Fruit fly (Drosophila melanogaster) whole organism, embryonic: ENCODE data around the gene CG15435.
A peak's percentile ranks its signal among the peaks of the same experiment; 100 is the strongest.

Experiments used
- BEAF-32 ChIP-seq: fragments of 200-800 bp; sonication (Bioruptor generic); optimal IDR thresholded peaks from 3 replicates; lab custom pipeline; 2017; ENCODE audit warnings: missing biosample characterization, missing genetic modification characterization, mild to moderate bottlenecking, moderate library complexity, missing genetic modification reagents
- CG10209 ChIP-seq: fragments of 200-800 bp; sonication (Bioruptor generic); optimal IDR thresholded peaks from 3 replicates; lab custom pipeline; 2017; ENCODE audit warnings: missing biosample characterization, mild to moderate bottlenecking, missing genetic modification characterization, missing genetic modification reagents
- CG10267 ChIP-seq: fragments of 200-800 bp; sonication (Bioruptor generic); optimal IDR thresholded peaks from 2 replicates; lab custom pipeline; 2018; ENCODE audit warnings: missing biosample characterization, mild to moderate bottlenecking, missing genetic modification characterization, moderate library complexity
- CG11398 ChIP-seq: fragments of 200-800 bp; sonication (Bioruptor generic); optimal IDR thresholded peaks from 2 replicates; lab custom pipeline; 2016; ENCODE audit warnings: missing biosample characterization, missing genetic modification characterization
- CG12236 ChIP-seq: fragments of 200-800 bp; sonication (Bioruptor generic); optimal IDR thresholded peaks from 2 replicates; lab custom pipeline; 2016; ENCODE audit warnings: missing biosample characterization, missing genetic modification characterization
- CG17568 ChIP-seq: fragments of 200-800 bp; sonication (Bioruptor generic); optimal IDR thresholded peaks from 2 replicates; lab custom pipeline; 2018; ENCODE audit warnings: missing biosample characterization, mild to moderate bottlenecking, missing genetic modification characterization, moderate library complexity
- CG17912 ChIP-seq: fragments of 200-800 bp; sonication (Bioruptor generic); optimal IDR thresholded peaks from 2 replicates; lab custom pipeline; 2018; ENCODE audit warnings: missing biosample characterization, mild to moderate bottlenecking, missing genetic modification characterization
- CG30431 ChIP-seq: fragments of 200-800 bp; sonication (Bioruptor generic); optimal IDR thresholded peaks from 2 replicates; lab custom pipeline; 2017; ENCODE audit warnings: missing biosample characterization, missing genetic modification characterization
- CG32772 ChIP-seq: fragments of 200-800 bp; sonication (Bioruptor generic); IDR thresholded peaks from 2 replicates; pipeline ENCODE4 v1.3.6; 2022; ENCODE audit warnings: missing biosample characterization, missing genetic modification characterization
- CG3847 ChIP-seq: fragments of 200-800 bp; sonication (Bioruptor generic); IDR thresholded peaks from 2 replicates; pipeline ENCODE4 v1.3.6; 2022; ENCODE audit warnings: missing biosample characterization, missing genetic modification characterization
- CG4328 ChIP-seq: fragments of 200-800 bp; sonication (Bioruptor generic); optimal IDR thresholded peaks from 3 replicates; lab custom pipeline; 2017; ENCODE audit warnings: missing biosample characterization, missing genetic modification reagents, missing genetic modification characterization
- CG4617 ChIP-seq: fragments of 200-800 bp; sonication (Bioruptor generic); optimal IDR thresholded peaks from 3 replicates; lab custom pipeline; 2016; ENCODE audit warnings: missing biosample characterization, missing genetic modification characterization, borderline replicate concordance
- CG7839 ChIP-seq: fragments of 200-800 bp; sonication (Bioruptor generic); optimal IDR thresholded peaks from 3 replicates; lab custom pipeline; 2018; ENCODE audit warnings: missing biosample characterization, mild to moderate bottlenecking, missing genetic modification characterization, moderate library complexity
- CG7963 ChIP-seq: fragments of 200-800 bp; sonication (Bioruptor generic); IDR thresholded peaks from 3 replicates; pipeline ENCODE4 v1.3.6; 2022; ENCODE audit warnings: missing biosample characterization, missing genetic modification characterization; ENCODE audit not compliant: partially characterized antibody
- CG9437 ChIP-seq: fragments of 200-800 bp; sonication (Bioruptor generic); optimal IDR thresholded peaks from 2 replicates; lab custom pipeline; 2018; ENCODE audit warnings: missing biosample characterization, mild to moderate bottlenecking, missing genetic modification characterization
- Dref ChIP-seq: fragments of 200-800 bp; sonication (Bioruptor generic); IDR thresholded peaks from 2 replicates; pipeline ENCODE4 v1.3.6; 2022; ENCODE audit warnings: missing biosample characterization, missing genetic modification characterization
- H15 ChIP-seq: fragments of 200-800 bp; sonication (Bioruptor generic); IDR thresholded peaks from 3 replicates; pipeline ENCODE4 v1.3.6; 2022; ENCODE audit warnings: missing biosample characterization, missing genetic modification characterization
- HLHmδ ChIP-seq: fragments of 200-800 bp; sonication (Bioruptor generic); optimal IDR thresholded peaks from 2 replicates; lab custom pipeline; 2018; ENCODE audit warnings: missing biosample characterization, mild to moderate bottlenecking, missing genetic modification characterization, moderate library complexity
- Hand ChIP-seq: fragments of 200-800 bp; sonication (Bioruptor generic); optimal IDR thresholded peaks from 2 replicates; lab custom pipeline; 2017; ENCODE audit warnings: mild to moderate bottlenecking, missing biosample characterization, missing genetic modification reagents, missing genetic modification characterization
- Hr3 ChIP-seq: fragments of 200-800 bp; sonication (Bioruptor generic); optimal IDR thresholded peaks from 3 replicates; lab custom pipeline; 2016; ENCODE audit warnings: missing biosample characterization, missing genetic modification characterization
- Hr39 ChIP-seq: fragments of >200 bp; optimal IDR thresholded peaks from 2 replicates; lab custom pipeline; 2017
- Lim3 ChIP-seq: fragments of 200-800 bp; sonication (Bioruptor generic); IDR thresholded peaks from 2 replicates; pipeline ENCODE4 v1.3.6; 2022; ENCODE audit warnings: missing biosample characterization, missing genetic modification characterization
- Med ChIP-seq: fragments of 200-800 bp; sonication (Bioruptor generic); peaks from one replicate; lab custom pipeline; 2016; ENCODE audit warnings: missing biosample characterization, missing genetic modification characterization, mild to moderate bottlenecking, inconsistent platforms, moderate library complexity
- NfI ChIP-seq: fragments of 200-800 bp; sonication (Bioruptor generic); optimal IDR thresholded peaks from 3 replicates; lab custom pipeline; 2018; ENCODE audit warnings: missing biosample characterization, mild to moderate bottlenecking, missing genetic modification characterization, moderate library complexity
- Pdp1 ChIP-seq, 2 experiments: fragments of 200-800 bp; sonication (Bioruptor generic); optimal IDR thresholded peaks; 3 replicates each; lab custom pipeline; 2016; ENCODE audit warnings: missing biosample characterization in 2 of 2, missing genetic modification characterization in 2 of 2, mild to moderate bottlenecking in 1 of 2, moderate library complexity in 1 of 2
- Six4 ChIP-seq: fragments of 200-800 bp; sonication (Bioruptor generic); optimal IDR thresholded peaks from 2 replicates; lab custom pipeline; 2016; ENCODE audit warnings: missing biosample characterization, missing genetic modification characterization
- Vsx1 ChIP-seq: fragments of 200-800 bp; sonication (Bioruptor generic); optimal IDR thresholded peaks from 2 replicates; lab custom pipeline; 2017; ENCODE audit warnings: missing biosample characterization, mild to moderate bottlenecking, missing genetic modification characterization, missing genetic modification reagents
- ato ChIP-seq: fragments of 200-800 bp; sonication (Bioruptor generic); IDR thresholded peaks from 2 replicates; pipeline ENCODE4 v1.3.6; 2022; ENCODE audit warnings: missing biosample characterization, missing genetic modification characterization; ENCODE audit not compliant: partially characterized antibody
- cad ChIP-seq: fragments of >200 bp; optimal IDR thresholded peaks from 2 replicates; lab custom pipeline; 2017; ENCODE audit warnings: missing biosample characterization, missing genetic modification characterization
- cg ChIP-seq: fragments of 200-800 bp; sonication (Bioruptor generic); optimal IDR thresholded peaks from 3 replicates; lab custom pipeline; 2019; ENCODE audit warnings: missing biosample characterization, mild to moderate bottlenecking, missing genetic modification characterization, moderate library complexity
- crp ChIP-seq, 2 experiments: fragments of 200-800 bp; sonication (Bioruptor generic); optimal IDR thresholded peaks; 2 replicates in 1 of 2; 3 replicates in 1 of 2; lab custom pipeline; 2017; ENCODE audit warnings: missing biosample characterization in 2 of 2, missing genetic modification characterization in 2 of 2, mild to moderate bottlenecking in 1 of 2, moderate library complexity in 1 of 2
- danr ChIP-seq: fragments of 200-800 bp; sonication (Bioruptor generic); IDR thresholded peaks from 2 replicates; pipeline ENCODE4 v1.3.6; 2022; ENCODE audit warnings: missing biosample characterization, missing genetic modification characterization
- dmrt11E ChIP-seq: fragments of 200-800 bp; sonication (Bioruptor generic); optimal IDR thresholded peaks from 3 replicates; lab custom pipeline; 2018; ENCODE audit warnings: missing biosample characterization, mild to moderate bottlenecking, missing genetic modification characterization, moderate library complexity
- dmrt99B ChIP-seq: fragments of 200-800 bp; sonication (Bioruptor generic); optimal IDR thresholded peaks from 2 replicates; lab custom pipeline; 2018; ENCODE audit warnings: missing biosample characterization, mild to moderate bottlenecking, missing genetic modification characterization, moderate library complexity
- ewg ChIP-seq: fragments of 200-800 bp; sonication (Bioruptor generic); optimal IDR thresholded peaks from 3 replicates; lab custom pipeline; 2017; ENCODE audit warnings: mild to moderate bottlenecking, missing biosample characterization, missing genetic modification reagents, missing genetic modification characterization
- fd96Cb ChIP-seq: fragments of 200-800 bp; sonication (Bioruptor generic); optimal IDR thresholded peaks from 2 replicates; lab custom pipeline; 2018; ENCODE audit warnings: missing biosample characterization, mild to moderate bottlenecking, missing genetic modification characterization, moderate library complexity
- kah ChIP-seq: fragments of 200-800 bp; sonication (Bioruptor generic); optimal IDR thresholded peaks from 2 replicates; lab custom pipeline; 2018; ENCODE audit warnings: missing biosample characterization, mild to moderate bottlenecking, missing genetic modification characterization
- lola ChIP-seq, 3 experiments: fragments of >200 bp in 2 of 3; fragments of 200-800 bp in 1 of 3; sonication (Bioruptor generic) in 1 of 3; optimal IDR thresholded peaks; 2 replicates each; lab custom pipeline; 2017 to 2019; ENCODE audit warnings: missing biosample characterization in 3 of 3, missing genetic modification characterization in 3 of 3, mild to moderate bottlenecking in 1 of 3, moderate library complexity in 1 of 3
- nerfin-2 ChIP-seq: fragments of 200-800 bp; sonication (Bioruptor generic); IDR thresholded peaks from 2 replicates; pipeline ENCODE4 v1.3.6; 2022; ENCODE audit warnings: missing biosample characterization, missing genetic modification characterization; ENCODE audit not compliant: partially characterized antibody
- p53 ChIP-seq: fragments of 200-800 bp; sonication (Bioruptor generic); optimal IDR thresholded peaks from 2 replicates; lab custom pipeline; 2016; ENCODE audit warnings: missing biosample characterization, missing genetic modification characterization
- peb ChIP-seq: fragments of 200-800 bp; sonication (Bioruptor generic); IDR thresholded peaks from 2 replicates; pipeline ENCODE4 v1.3.6; 2022; ENCODE audit warnings: missing biosample characterization, missing genetic modification characterization
- rib ChIP-seq: fragments of 200-800 bp; sonication (Bioruptor generic); IDR thresholded peaks from 2 replicates; pipeline ENCODE4 v1.3.6; 2022; ENCODE audit warnings: missing biosample characterization, missing genetic modification characterization
- sim ChIP-seq: fragments of 200-800 bp; sonication (Bioruptor generic); IDR thresholded peaks from 2 replicates; pipeline ENCODE4 v1.3.6; 2022; ENCODE audit warnings: missing biosample characterization, missing genetic modification characterization
- slou ChIP-seq: fragments of 200-800 bp; sonication (Bioruptor generic); optimal IDR thresholded peaks from 3 replicates; lab custom pipeline; 2016; ENCODE audit warnings: missing biosample characterization, missing genetic modification characterization
- so ChIP-seq: fragments of 200-800 bp; sonication (Bioruptor generic); IDR thresholded peaks from 3 replicates; pipeline ENCODE4 v1.3.6; 2022; ENCODE audit warnings: missing biosample characterization, missing genetic modification characterization
- unc-4 ChIP-seq: fragments of 200-800 bp; sonication (Bioruptor generic); IDR thresholded peaks from 2 replicates; pipeline ENCODE4 v1.3.6; 2022; ENCODE audit warnings: missing biosample characterization, missing genetic modification characterization; ENCODE audit not compliant: partially characterized antibody
- vnd ChIP-seq: fragments of 200-800 bp; sonication (Bioruptor generic); IDR thresholded peaks from 3 replicates; pipeline ENCODE4 v1.3.6; 2022; ENCODE audit warnings: missing biosample characterization, missing genetic modification characterization; ENCODE audit not compliant: partially characterized antibody
- vvl ChIP-seq: fragments of 200-800 bp; sonication (Bioruptor generic); IDR thresholded peaks from 2 replicates; pipeline ENCODE4 v1.3.6; 2022; ENCODE audit warnings: missing biosample characterization, missing genetic modification characterization
- zen2 ChIP-seq: fragments of 200-800 bp; sonication (Bioruptor generic); IDR thresholded peaks from 3 replicates; pipeline ENCODE4 v1.3.6; 2022; ENCODE audit warnings: missing biosample characterization, missing genetic modification characterization; ENCODE audit not compliant: partially characterized antibody
- zfh1 ChIP-seq: fragments of 200-800 bp; sonication (Bioruptor generic); IDR thresholded peaks from 3 replicates; pipeline ENCODE4 v1.3.6; 2022; ENCODE audit warnings: missing biosample characterization, missing genetic modification characterization

CG15435 gene

dm6 chr2L:4452798-4453197 is 6.7 kb upstream of the CG15435 start, which contains the start of gene CG15439:
Gene CG15439, minus strand, starts transcription at chr2L:4453038.
- TF ChIP-seq CG10209 (no peak), Hr3 (GFP tag; lab: Kevin White, UChicago) (no peak), zfh1 (GFP tag; lab: Robert Waterston, UW) (no peak), Six4 (no peak), ato (GFP tag; lab: Robert Waterston, UW) (peak; percentile 89), rib (GFP tag; lab: Robert Waterston, UW) (no peak), CG4617 (GFP tag; lab: Kevin White, UChicago) (peak; percentile 55), CG7963 (peak; percentile 55; the same call in 2 of the 3 replicates), CG17912 (GFP tag; lab: Kevin White, UChicago) (no peak), lola (GFP tag; optimal IDR thresholded peaks at IDR 0.05; lab: Kevin White, UChicago) (no peak), unc-4 (peak; percentile 77), cg (GFP tag; lab: Kevin White, UChicago) (no peak), fd96Cb (no peak), vnd (GFP tag; lab: Robert Waterston, UW) (peak; percentile 72), dmrt99B (no peak), peb (no peak), Lim3 (GFP tag; lab: Robert Waterston, UW) (no peak), Hr39 (lab: Kevin White, UChicago) (no peak), Dref (peak; percentile 77), nerfin-2 (GFP tag; lab: Robert Waterston, UW) (peak; percentile 77), CG17568 (GFP tag; lab: Kevin White, UChicago) (no peak), crp (GFP tag; optimal IDR thresholded peaks at IDR 0.05; lab: Kevin White, UChicago) (peak in 1 of 2 experiments; percentile 43), Hand (GFP tag; lab: Kevin White, UChicago) (no peak), CG4328 (GFP tag; lab: Kevin White, UChicago) (no peak), Pdp1 (GFP tag; optimal IDR thresholded peaks at IDR 0.05; lab: Kevin White, UChicago) (no peak), CG10267 (no peak), sim (GFP tag; lab: Robert Waterston, UW) (no peak), CG7839 (tag; lab: Kevin White, UChicago) (no peak), H15 (no peak), dmrt11E (tag; lab: Kevin White, UChicago) (no peak), NfI (GFP tag; lab: Kevin White, UChicago) (no peak), BEAF-32 (GFP tag; lab: Kevin White, UChicago) (peak; percentile 54), HLHmδ (GFP tag; lab: Kevin White, UChicago) (no peak), Med (GFP tag; lab: Kevin White, UChicago) (no peak), ewg (no peak), CG30431 (no peak), cad (no peak), vvl (GFP tag; lab: Robert Waterston, UW) (no peak), Vsx1 (no peak), CG32772 (GFP tag; lab: Robert Waterston, UW) (no peak), slou (no peak), CG11398 (GFP tag; lab: Kevin White, UChicago) (no peak), CG3847 (GFP tag; lab: Robert Waterston, UW) (no peak), zen2 (peak; percentile 75), so (GFP tag; lab: Robert Waterston, UW) (no peak), CG9437 (GFP tag; lab: Kevin White, UChicago) (no peak), p53 (no peak), kah (no peak), danr (no peak), CG12236 (GFP tag; lab: Kevin White, UChicago) (no peak)
